Fruit fly (Drosophila melanogaster) whole organism, wandering third instar larva: ENCODE data around the gene CG15458.

Experiments
- Abd-B ChIP-seq: fragments of >200 bp; optimal IDR thresholded peaks from 2 replicates; lab custom pipeline; 2017; ENCODE audit warnings: missing biosample characterization, missing genetic modification characterization
- CG32264 ChIP-seq: fragments of 200-800 bp; sonication (Bioruptor generic); optimal IDR thresholded peaks from 2 replicates; lab custom pipeline; 2016; ENCODE audit warnings: missing biosample characterization, missing genetic modification characterization
- CG9705 ChIP-seq: fragments of 200-800 bp; sonication (Bioruptor generic); optimal IDR thresholded peaks from 2 replicates; lab custom pipeline; 2018; ENCODE audit warnings: missing biosample characterization, mild to moderate bottlenecking, missing genetic modification characterization
- CrebA ChIP-seq: fragments of 200-800 bp; sonication (Bioruptor generic); optimal IDR thresholded peaks from 2 replicates; lab custom pipeline; 2016; ENCODE audit warnings: missing biosample characterization, mild to moderate bottlenecking, missing genetic modification characterization, borderline replicate concordance
- Dfd ChIP-seq: fragments of >200 bp; optimal IDR thresholded peaks from 2 replicates; lab custom pipeline; 2017; ENCODE audit warnings: missing biosample characterization, missing genetic modification characterization
- Dif ChIP-seq: fragments of 200-275, 200-300 bp; sonication (Bioruptor generic); optimal IDR thresholded peaks from 2 replicates; lab custom pipeline; 2018; ENCODE audit warnings: missing biosample characterization, missing genetic modification characterization; ENCODE audit not compliant: partially characterized antibody
- GATAd ChIP-seq: sonication (Bioruptor generic); optimal IDR thresholded peaks from 2 replicates; lab custom pipeline; 2016; ENCODE audit warnings: missing biosample characterization, missing genetic modification characterization
- HLH106 ChIP-seq: fragments of 200-800 bp; optimal IDR thresholded peaks from 3 replicates; lab custom pipeline; 2019; ENCODE audit warnings: missing biosample characterization, mild to moderate bottlenecking, missing genetic modification characterization, moderate library complexity
- Hnf4 ChIP-seq: fragments of 200-800 bp; sonication (Bioruptor generic); optimal IDR thresholded peaks from 2 replicates; lab custom pipeline; 2016; ENCODE audit warnings: missing biosample characterization, mild to moderate bottlenecking, missing genetic modification characterization
- Hr78 ChIP-seq: fragments of >200 bp; optimal IDR thresholded peaks from 2 replicates; lab custom pipeline; 2017; ENCODE audit warnings: missing biosample characterization, missing genetic modification characterization
- Hr83 ChIP-seq: fragments of 200-300 bp; sonication (Bioruptor generic); optimal IDR thresholded peaks from 2 replicates; lab custom pipeline; 2016; ENCODE audit warnings: missing biosample characterization, mild to moderate bottlenecking, missing genetic modification characterization, moderate library complexity; ENCODE audit not compliant: poor library complexity, severe bottlenecking
- Jra ChIP-seq: sonication (Bioruptor generic); optimal IDR thresholded peaks from 2 replicates; lab custom pipeline; 2016; ENCODE audit warnings: missing biosample characterization, missing genetic modification characterization
- Mio ChIP-seq: sonication (Bioruptor generic); optimal IDR thresholded peaks from 2 replicates; lab custom pipeline; 2016; ENCODE audit warnings: missing biosample characterization, missing genetic modification characterization
- Myc ChIP-seq: fragments of >200 bp; optimal IDR thresholded peaks from 2 replicates; lab custom pipeline; 2017
- N ChIP-seq: fragments of >200 bp; optimal IDR thresholded peaks from 2 replicates; lab custom pipeline; 2018; ENCODE audit warnings: missing biosample characterization, missing external identifiers, missing genetic modification characterization
- OdsH ChIP-seq: fragments of 200-800 bp; sonication (Bioruptor generic); optimal IDR thresholded peaks from 2 replicates; lab custom pipeline; 2016; ENCODE audit warnings: missing biosample characterization, mild to moderate bottlenecking, missing genetic modification characterization
- Rel ChIP-seq, 2 experiments: fragments of 200-800 bp; sonication (Bioruptor generic) in 1 of 2; optimal IDR thresholded peaks; 2 replicates in 1 of 2; 3 replicates in 1 of 2; lab custom pipeline; 2016 to 2019; ENCODE audit warnings: mild to moderate bottlenecking in 2 of 2, missing biosample characterization in 2 of 2, missing genetic modification characterization in 2 of 2, moderate library complexity in 1 of 2
- Sp1 ChIP-seq: fragments of 200-800 bp; sonication (Bioruptor generic); optimal IDR thresholded peaks from 3 replicates; lab custom pipeline; 2019; ENCODE audit warnings: missing biosample characterization, mild to moderate bottlenecking, missing genetic modification characterization, moderate library complexity
- Vsx2 ChIP-seq: fragments of 200-300, 225-300 bp; sonication (Bioruptor generic); optimal IDR thresholded peaks from 2 replicates; lab custom pipeline; 2018; ENCODE audit warnings: missing biosample characterization, missing genetic modification characterization; ENCODE audit not compliant: partially characterized antibody
- br ChIP-seq: fragments of 200-800 bp; sonication (Bioruptor generic); optimal IDR thresholded peaks from 2 replicates; lab custom pipeline; 2016; ENCODE audit warnings: missing biosample characterization, missing genetic modification characterization
- brk ChIP-seq: fragments of 200-800 bp; sonication (Bioruptor generic); optimal IDR thresholded peaks from 2 replicates; lab custom pipeline; 2016; ENCODE audit warnings: missing biosample characterization, mild to moderate bottlenecking, missing genetic modification characterization
- dl ChIP-seq, 2 experiments: fragments of 175-275, 200-275 bp in 1 of 2; fragments of 200-275 bp in 1 of 2; sonication (Bioruptor generic); optimal IDR thresholded peaks; lab custom pipeline; 2018; ENCODE audit warnings: mild to moderate bottlenecking in 2 of 2, missing biosample characterization in 2 of 2, missing genetic modification characterization in 2 of 2, moderate library complexity in 2 of 2; ENCODE audit not compliant: partially characterized antibody in 2 of 2, insufficient read depth in 1 of 2
- dmrt93B ChIP-seq: fragments of 200-800 bp; sonication (Bioruptor generic); optimal IDR thresholded peaks from 2 replicates; lab custom pipeline; 2018; ENCODE audit warnings: missing biosample characterization, mild to moderate bottlenecking, missing genetic modification characterization
- dsf ChIP-seq: sonication (Bioruptor generic); optimal IDR thresholded peaks from 2 replicates; lab custom pipeline; 2016; ENCODE audit warnings: missing biosample characterization, missing genetic modification characterization, borderline replicate concordance
- ey ChIP-seq: fragments of 200-800 bp; sonication (Bioruptor generic); optimal IDR thresholded peaks from 2 replicates; lab custom pipeline; 2016; ENCODE audit warnings: missing biosample characterization, missing genetic modification characterization
- foxo ChIP-seq, 2 experiments: fragments of 200-800 bp; sonication (Bioruptor generic); optimal IDR thresholded peaks; 2 replicates in 1 of 2; 3 replicates in 1 of 2; lab custom pipeline; 2016 to 2017; ENCODE audit warnings: missing biosample characterization in 2 of 2, missing genetic modification characterization in 2 of 2
- fru ChIP-seq: fragments of 200-800 bp; sonication (Bioruptor generic); optimal IDR thresholded peaks from 3 replicates; lab custom pipeline; 2016; ENCODE audit warnings: missing biosample characterization, mild to moderate bottlenecking, missing genetic modification characterization
- h ChIP-seq: fragments of 200-800 bp; sonication (Bioruptor generic); optimal IDR thresholded peaks from 3 replicates; lab custom pipeline; 2016; ENCODE audit warnings: missing biosample characterization, mild to moderate bottlenecking, missing genetic modification characterization
- jim ChIP-seq: fragments of 175-275, 200-325 bp; sonication (Bioruptor generic); optimal IDR thresholded peaks from 2 replicates; lab custom pipeline; 2016; ENCODE audit warnings: missing biosample characterization, mild to moderate bottlenecking, missing genetic modification characterization
- lola ChIP-seq: fragments of >200 bp; optimal IDR thresholded peaks from 2 replicates; lab custom pipeline; 2017; ENCODE audit warnings: missing biosample characterization, missing genetic modification characterization
- pan ChIP-seq: fragments of >200 bp; optimal IDR thresholded peaks from 2 replicates; lab custom pipeline; 2017
- psq ChIP-seq: fragments of 200-800 bp; sonication (Bioruptor generic); optimal IDR thresholded peaks from 3 replicates; lab custom pipeline; 2017; ENCODE audit warnings: missing biosample characterization, mild to moderate bottlenecking, missing genetic modification characterization, moderate library complexity
- rgr ChIP-seq: fragments of 200-800 bp; sonication (Bioruptor generic); optimal IDR thresholded peaks from 3 replicates; lab custom pipeline; 2016; ENCODE audit warnings: missing biosample characterization, mild to moderate bottlenecking, missing genetic modification characterization
- sage ChIP-seq: fragments of 200-800 bp; sonication (Bioruptor generic); optimal IDR thresholded peaks from 2 replicates; lab custom pipeline; 2016; ENCODE audit warnings: missing biosample characterization, mild to moderate bottlenecking, missing genetic modification characterization
- sv ChIP-seq: fragments of 200-800 bp; sonication (Bioruptor generic); optimal IDR thresholded peaks from 3 replicates; lab custom pipeline; 2016; ENCODE audit warnings: missing biosample characterization, missing genetic modification characterization
- tai ChIP-seq: sonication (Bioruptor generic); optimal IDR thresholded peaks from 2 replicates; lab custom pipeline; 2016; ENCODE audit warnings: missing biosample characterization, missing genetic modification characterization
- usp ChIP-seq: fragments of >200 bp; optimal IDR thresholded peaks from 2 replicates; lab custom pipeline; 2017; ENCODE audit warnings: missing biosample characterization, missing genetic modification characterization
- woc ChIP-seq: sonication (Bioruptor generic); optimal IDR thresholded peaks from 2 replicates; lab custom pipeline; 2016; ENCODE audit warnings: missing biosample characterization, mild to moderate bottlenecking, missing genetic modification characterization

The CG15458 gene

DNA sequence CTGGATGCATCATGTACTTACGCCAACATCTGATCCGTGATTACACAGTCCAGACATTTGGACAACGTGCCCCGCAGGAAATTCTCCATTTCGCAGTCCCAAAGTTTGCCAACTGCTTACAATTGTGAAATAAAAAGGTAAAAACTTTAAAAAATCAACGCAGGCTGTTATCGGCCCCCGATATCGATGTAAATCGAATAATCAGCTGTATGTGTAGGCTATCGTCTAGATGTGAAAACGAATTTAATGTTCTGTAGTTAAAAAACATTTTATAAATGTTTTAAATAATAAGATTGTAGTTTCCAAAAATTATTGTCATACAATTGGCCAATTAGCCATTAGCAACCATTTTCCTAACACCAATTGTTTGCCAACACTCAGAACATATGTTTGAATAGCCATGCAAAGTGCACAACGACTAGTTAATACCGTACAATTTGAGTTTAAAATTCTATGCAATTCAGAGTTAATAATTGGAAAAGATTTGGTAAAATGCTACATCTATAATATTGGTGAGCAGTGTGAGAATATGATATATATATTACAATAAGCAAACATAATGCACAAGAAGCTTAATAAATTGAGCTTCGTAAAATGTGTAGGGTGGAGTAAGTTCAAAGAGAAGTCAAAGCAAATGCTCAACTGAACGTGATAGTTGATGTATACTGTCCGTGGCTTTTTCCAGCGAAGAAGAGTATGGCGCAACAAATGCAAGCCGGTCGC lies 15.6 kb upstream of the CG15458 start, which contains the start of the genes CG11710 and mal:
Gene CG11710 (minus strand): TSS at position 192 of the 723 bp plus-strand sequence.
Gene mal (plus strand): TSS at position 194 of the 723 bp plus-strand sequence.
- TF ChIP-seq ey (peak; percentile 82), sage (GFP tag; lab: Kevin White, UChicago) (no peak), CrebA (no peak), Rel (GFP tag; optimal IDR thresholded peaks at IDR 0.05; lab: Kevin White, UChicago) (no peak), Rel (tag; optimal IDR thresholded peaks at IDR 0.05; lab: Kevin White, UChicago) (peak; percentile 63), Vsx2 (GFP tag; lab: Kevin White, UChicago) (no peak), fru (peak; percentile 87), dsf (GFP tag; lab: Kevin White, UChicago) (no peak), dmrt93B (peak; percentile 84), sv (GFP tag; lab: Kevin White, UChicago) (peak; percentile 20), Dif (GFP tag; lab: Kevin White, UChicago) (no peak), pan (lab: Kevin White, UChicago) (no peak), br (no peak), tai (GFP tag; lab: Kevin White, UChicago) (no peak), usp (GFP tag; lab: Kevin White, UChicago) (no peak), Hnf4 (no peak), h (GFP tag; lab: Kevin White, UChicago) (peak; percentile 91), psq (GFP tag; lab: Kevin White, UChicago) (peak; percentile 65), Hr78 (GFP tag; lab: Kevin White, UChicago) (no peak), Dfd (GFP tag; lab: Kevin White, UChicago) (no peak), CG9705 (GFP tag; lab: Kevin White, UChicago) (peak; percentile 89), lola (no peak), Jra (peak; percentile 44), jim (GFP tag; lab: Kevin White, UChicago) (no peak), CG32264 (GFP tag; lab: Kevin White, UChicago) (peak; percentile 76), rgr (GFP tag; lab: Kevin White, UChicago) (peak; percentile 83), dl (GFP tag; optimal IDR thresholded peaks at IDR 0.05; lab: Kevin White, UChicago; ENCODE audit: insufficient read depth in 1 of 2, partially characterized antibody in 2 of 2) (no peak), foxo (GFP tag; optimal IDR thresholded peaks at IDR 0.05; lab: Kevin White, UChicago) (peak; percentile 29 to 86), woc (peak; percentile 97), N (GFP tag; lab: Kevin White, UChicago) (no peak), Hr83 (GFP tag; lab: Kevin White, UChicago) (no peak), OdsH (peak; percentile 70), GATAd (GFP tag; lab: Kevin White, UChicago) (no peak), Mio (no peak), Sp1 (GFP tag; lab: Kevin White, UChicago) (peak; percentile 80), Abd-B (no peak), Myc (no peak), brk (GFP tag; lab: Kevin White, UChicago) (no peak), HLH106 (tag; lab: Kevin White, UChicago) (peak; percentile 91)
- TF ChIP-seq, all 38 proteins: peak for 16

DNA sequence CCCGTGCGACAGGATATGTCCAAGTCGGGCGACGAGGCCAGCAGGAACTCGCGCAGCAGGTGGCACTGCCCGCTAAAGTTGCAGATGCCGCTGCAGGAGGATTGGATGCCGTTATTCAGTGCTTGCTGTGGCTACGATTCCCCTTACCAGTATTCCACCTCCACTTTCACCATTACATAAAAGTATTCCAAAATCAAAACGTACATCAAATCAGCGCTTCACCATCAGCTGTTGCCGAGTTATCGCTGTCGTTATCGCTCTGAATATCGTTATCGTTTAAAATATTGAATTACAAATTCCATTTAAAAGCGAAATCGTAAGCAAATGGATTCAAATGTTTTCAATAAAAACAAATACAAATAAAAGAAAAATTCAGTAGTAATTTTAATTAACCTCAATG lies 12.8 kb upstream of the CG15458 start, which contains the start of gene CG15456:
Gene CG15456 (minus strand): TSS at position 225 of the 400 bp plus-strand sequence.
- TF ChIP-seq CG9705 (GFP tag; lab: Kevin White, UChicago) (no peak), Abd-B (no peak), rgr (GFP tag; lab: Kevin White, UChicago) (peak; percentile 49), CG32264 (GFP tag; lab: Kevin White, UChicago) (no peak)
